Worm (Caenorhabditis elegans): Measurements from ENCODE around the gene R08C7.12.

Gene R08C7.12

DNA sequence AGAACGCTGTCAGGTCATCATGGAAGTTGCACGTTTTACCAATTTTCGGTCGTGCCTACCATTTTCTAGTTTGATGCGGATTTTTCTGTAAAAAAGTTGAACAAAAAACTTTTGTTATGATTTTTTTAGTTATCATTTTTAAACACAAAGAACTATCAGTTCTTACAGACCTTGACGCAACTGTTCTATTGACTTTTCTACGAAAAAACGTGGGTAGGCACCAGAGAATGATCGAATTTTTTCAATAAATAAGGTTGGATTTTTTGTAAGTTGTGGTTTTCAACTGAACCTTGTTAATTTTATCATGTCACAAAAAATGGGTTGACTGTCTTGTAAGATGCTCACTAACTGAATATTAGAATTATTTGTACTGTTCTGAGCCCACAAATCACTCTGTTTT lies 29.1 kb downstream of the R08C7.12 start:
- no peak for TF ChIP-seq dao-5 (tag; optimal IDR thresholded peaks at IDR 0.05)
- TF ChIP-seq W03F9.2 (tag; optimal IDR thresholded peaks at IDR 0.05) = no peak
- no peak for TF ChIP-seq him-1 (tag; optimal IDR thresholded peaks at IDR 0.05)

DNA sequence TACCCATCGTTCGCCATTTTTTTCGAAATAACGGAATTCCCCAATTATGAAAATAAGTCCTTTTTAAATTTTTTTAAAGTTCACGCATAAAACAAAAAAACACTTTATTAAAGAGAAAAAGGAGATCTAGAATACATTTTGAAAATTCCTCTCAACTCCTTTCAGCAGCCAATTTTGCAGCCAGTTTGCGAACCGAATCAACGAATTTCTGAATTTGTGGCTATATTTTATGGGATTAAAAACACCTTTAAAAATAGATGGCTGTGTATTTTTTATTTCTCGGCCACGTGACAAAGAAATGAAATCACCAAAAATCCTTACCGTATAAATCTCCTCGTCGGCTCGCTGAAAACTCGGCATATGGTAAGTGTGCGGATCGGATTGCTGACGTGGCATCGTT lies 30.5 kb downstream of the R08C7.12 start, which contains the start of gene M01H9.10:
Gene M01H9.10 (minus strand): TSS at position 101 of the 400 bp plus-strand sequence.
- no peak for TF ChIP-seq dao-5 (tag; optimal IDR thresholded peaks at IDR 0.05)
- TF ChIP-seq him-1 (tag; optimal IDR thresholded peaks at IDR 0.05) = no peak
- no peak for TF ChIP-seq W03F9.2 (tag; optimal IDR thresholded peaks at IDR 0.05)

DNA sequence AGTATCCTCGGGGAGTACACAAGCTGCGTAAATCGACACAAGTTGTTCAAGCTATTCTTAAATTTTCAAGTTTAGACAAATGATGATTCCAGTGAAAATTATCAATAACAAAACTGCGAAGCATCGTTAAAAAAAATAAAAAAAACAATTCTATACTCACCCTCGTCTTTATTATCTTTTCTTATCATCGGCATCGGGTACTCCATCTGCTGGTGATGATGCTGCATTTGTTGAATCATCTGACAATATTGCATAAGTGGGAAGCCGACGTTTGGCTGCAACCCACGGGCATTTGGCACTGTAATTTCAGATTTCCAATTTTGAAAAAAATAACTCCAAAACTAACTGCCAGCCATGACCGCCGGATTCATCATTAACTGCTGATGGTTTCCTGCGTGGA lies 31.8 kb downstream of the R08C7.12 start:
- TF ChIP-seq W03F9.2 (tag; optimal IDR thresholded peaks at IDR 0.05) (no peak), him-1 (tag; optimal IDR thresholded peaks at IDR 0.05) (no peak)

DNA sequence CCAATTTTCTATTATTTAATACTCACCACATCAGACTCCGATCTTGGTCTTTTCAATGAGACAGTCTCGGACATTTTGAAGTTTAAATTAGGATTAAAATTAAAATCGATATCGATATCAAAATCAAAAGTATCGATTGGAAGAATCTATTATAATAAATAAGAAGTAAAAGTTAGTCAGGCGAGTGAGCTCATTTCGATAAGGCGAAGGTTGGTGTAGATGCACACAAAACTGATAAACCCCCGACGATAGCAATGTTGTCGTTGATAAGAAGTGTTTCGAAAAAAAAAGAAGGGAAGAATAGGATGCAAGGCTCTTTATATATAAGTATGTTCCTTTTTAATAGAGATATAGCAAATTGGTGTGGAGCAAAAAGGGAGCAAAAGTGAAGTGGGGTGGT lies 33.0 kb downstream of the R08C7.12 start, which contains the start of gene M01H9.4:
Gene M01H9.4 (minus strand): TSS at position 379 of the 400 bp plus-strand sequence.
- TF ChIP-seq him-1 (tag; optimal IDR thresholded peaks at IDR 0.05) = no peak
- no peak for TF ChIP-seq W03F9.2 (tag; optimal IDR thresholded peaks at IDR 0.05)
- no peak for TF ChIP-seq dao-5 (tag; optimal IDR thresholded peaks at IDR 0.05)

DNA sequence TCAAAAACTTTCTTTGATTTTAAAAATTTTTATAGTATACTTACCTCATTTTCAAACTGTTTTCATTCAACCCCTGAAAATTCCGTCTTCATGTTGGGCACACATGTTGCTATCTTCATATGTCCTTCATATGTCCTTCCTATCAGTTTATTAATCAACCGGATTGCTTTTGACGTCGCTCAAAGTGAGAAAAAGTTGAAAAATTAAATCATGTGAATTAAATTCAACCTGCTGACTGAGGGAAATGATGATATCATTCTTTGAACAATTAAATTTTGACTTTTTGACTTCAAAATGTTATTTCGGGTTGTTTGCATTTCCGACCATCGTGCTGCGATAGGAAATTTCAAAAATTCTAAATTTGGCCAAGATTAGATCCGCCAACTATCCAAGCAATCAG lies 35.0 kb downstream of the R08C7.12 start:
- TF ChIP-seq him-1 (tag; optimal IDR thresholded peaks at IDR 0.05) (no peak), dao-5 (tag; optimal IDR thresholded peaks at IDR 0.05) (no peak), W03F9.2 (tag; optimal IDR thresholded peaks at IDR 0.05) (no peak)

DNA sequence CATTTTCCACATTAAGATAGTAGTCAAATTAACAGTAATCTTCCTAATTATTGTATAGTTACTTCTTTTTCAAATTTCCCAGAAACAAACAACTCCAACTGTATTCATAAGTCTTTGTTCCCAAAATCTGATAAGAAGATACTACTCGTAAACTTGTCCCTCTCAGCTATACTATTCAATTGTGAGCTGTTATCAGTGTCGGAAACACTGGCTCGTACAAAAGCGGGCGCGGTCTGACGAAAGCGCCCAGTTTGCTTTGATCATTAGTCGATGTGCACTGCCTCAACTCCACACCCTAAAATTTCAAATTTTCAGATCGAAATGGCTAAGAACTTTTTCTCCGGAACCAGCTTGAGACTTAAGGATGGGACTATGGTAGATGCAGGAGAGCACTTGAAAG lies 37.2 kb downstream of the R08C7.12 start, which contains the start of gene trx-3:
Gene trx-3 (plus strand): TSS at position 291 of the 400 bp plus-strand sequence.
- TF ChIP-seq him-1 (tag; optimal IDR thresholded peaks at IDR 0.05) (no peak), W03F9.2 (tag; optimal IDR thresholded peaks at IDR 0.05) (no peak), dao-5 (tag; optimal IDR thresholded peaks at IDR 0.05) (no peak)

DNA sequence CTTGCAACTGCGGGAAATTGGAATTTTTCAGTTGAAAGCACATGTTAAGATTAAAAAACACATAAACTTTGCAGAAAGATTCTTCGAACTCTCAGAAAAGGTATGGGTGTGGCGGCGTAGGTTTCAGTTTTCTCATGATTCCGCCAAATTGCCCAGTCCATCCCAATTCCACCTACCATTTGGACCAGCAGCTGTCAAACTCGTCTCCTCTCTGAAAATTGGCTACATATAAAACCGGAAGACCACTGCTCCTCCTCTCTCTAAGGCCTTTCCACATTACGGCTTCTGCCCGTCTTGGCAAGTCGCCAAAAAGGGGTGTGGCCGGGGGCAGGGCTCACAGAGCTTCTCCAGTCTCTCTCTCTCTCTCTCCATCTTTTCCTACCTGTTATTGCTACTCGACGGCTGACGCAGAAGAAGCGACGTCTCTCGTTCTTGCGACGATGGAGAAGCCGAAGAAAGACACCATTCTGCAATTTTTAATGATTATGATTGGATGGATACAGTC lies 40.7 kb downstream of the R08C7.12 start, which contains the start of gene ZK180.7:
Gene ZK180.7 (plus strand): TSS at position 395 of the 505 bp plus-strand sequence.
- TF ChIP-seq him-1 (tag; optimal IDR thresholded peaks at IDR 0.05) (no peak), dao-5 (tag; optimal IDR thresholded peaks at IDR 0.05) (no peak), W03F9.2 (tag; optimal IDR thresholded peaks at IDR 0.05) (no peak)

DNA sequence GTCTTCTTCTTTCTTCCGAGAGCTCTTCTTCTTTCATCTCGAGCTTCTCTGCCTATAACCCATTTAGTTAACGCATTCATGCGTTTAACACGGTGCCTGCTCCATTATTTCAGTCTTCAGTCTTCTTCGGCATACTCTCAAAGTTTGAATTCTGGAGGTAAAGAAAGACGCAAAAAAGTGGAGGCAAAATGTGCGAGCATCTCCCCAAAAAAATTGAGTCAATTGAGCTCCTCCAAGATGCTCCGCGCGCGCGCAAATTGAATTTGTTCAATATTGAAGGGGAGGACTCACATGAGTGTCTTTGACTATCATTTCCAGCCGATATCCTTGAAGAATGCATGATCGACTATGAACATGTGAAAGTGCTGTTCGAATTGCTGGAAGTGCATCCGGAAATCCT lies 55.5 kb downstream of the R08C7.12 start:
- TF ChIP-seq W03F9.2 (tag; optimal IDR thresholded peaks at IDR 0.05) = no peak

DNA sequence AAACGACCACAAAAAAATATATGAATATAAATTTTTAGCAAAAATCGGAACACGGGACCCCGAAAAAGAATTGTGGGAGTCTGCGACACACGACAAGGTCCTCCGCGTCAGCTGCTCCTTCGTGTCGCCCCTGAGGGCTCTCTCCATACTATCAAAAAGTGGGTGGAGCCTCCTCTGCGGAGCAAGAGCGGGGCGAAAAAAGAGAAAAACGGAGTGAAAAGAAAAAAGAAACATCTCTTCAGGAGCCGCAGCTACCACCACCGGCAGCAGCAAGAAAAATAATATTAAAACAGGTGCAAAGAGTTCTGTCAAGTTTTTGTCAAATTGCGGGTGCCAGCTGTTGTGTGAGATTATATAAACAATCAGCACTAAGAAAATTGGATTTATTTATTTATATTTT lies 57.1 kb downstream of the R08C7.12 start, which contains the start of gene gbb-2:
Gene gbb-2 (minus strand): TSS at position 112 of the 400 bp plus-strand sequence.
- TF ChIP-seq him-1 (tag; optimal IDR thresholded peaks at IDR 0.05) (no peak), dao-5 (tag; optimal IDR thresholded peaks at IDR 0.05) (no peak), W03F9.2 (tag; optimal IDR thresholded peaks at IDR 0.05) (no peak)
